Worm (Caenorhabditis elegans): ENCODE results near the gene Y97E10AR.2.
A peak's percentile ranks its signal among the peaks of the same experiment; 100 is the strongest.

Gene Y97E10AR.2

ce11 chrV:8041336-8041868, 45.4 kb downstream of the Y97E10AR.2 start:
- TF ChIP-seq ceh-9 (tag; optimal IDR thresholded peaks at IDR 0.05) (no peak), daf-12 (tag; optimal IDR thresholded peaks at IDR 0.05) (no peak), nhr-77 (tag; optimal IDR thresholded peaks at IDR 0.05) (no peak), sea-2 (GFP tag; optimal IDR thresholded peaks at IDR 0.05) (no peak)

- no peak for TF ChIP-seq zag-1 (tag; optimal IDR thresholded peaks at IDR 0.05)
- TF ChIP-seq pqm-1 (tag; optimal IDR thresholded peaks at IDR 0.05): no peak
- no peak for TF ChIP-seq ceh-16 (tag; optimal IDR thresholded peaks at IDR 0.05)
- no peak for TF ChIP-seq ceh-28 (tag; optimal IDR thresholded peaks at IDR 0.05)
- peak; percentile 48 for TF ChIP-seq nhr-23 (tag; optimal IDR thresholded peaks at IDR 0.05)
- TF ChIP-seq nhr-77 (tag; optimal IDR thresholded peaks at IDR 0.05): no peak
- TF ChIP-seq nhr-25 (tag; optimal IDR thresholded peaks at IDR 0.05): peak; percentile 64
- TF ChIP-seq fos-1 (tag; optimal IDR thresholded peaks at IDR 0.05): no peak
Observed at ce11 chrV:8043664-8044063, 47.7 kb downstream of the Y97E10AR.2 start.

DNA sequence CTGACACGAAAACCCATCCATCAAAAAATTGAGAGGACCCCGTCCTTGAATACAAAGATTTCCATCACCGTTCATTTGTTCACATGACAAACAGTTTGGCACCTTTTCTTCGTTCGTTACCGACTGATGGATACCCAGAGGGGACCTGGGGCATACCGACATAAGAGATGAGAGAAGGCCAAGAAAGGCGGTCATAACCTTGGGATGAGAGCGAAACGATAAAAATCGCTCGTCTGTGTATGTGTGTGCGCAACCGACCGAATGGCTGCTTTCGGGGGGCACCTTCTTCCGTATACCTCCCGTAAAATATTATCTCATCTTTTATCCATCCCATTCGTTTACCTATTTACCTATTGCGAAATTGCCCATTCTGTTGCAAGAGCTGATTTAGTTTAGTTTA, 49.0 kb downstream of the Y97E10AR.2 start:
- TF ChIP-seq unc-39 (tag; optimal IDR thresholded peaks at IDR 0.05) (no peak), ceh-16 (tag; optimal IDR thresholded peaks at IDR 0.05) (no peak), mdl-1 (tag; optimal IDR thresholded peaks at IDR 0.05) (no peak), nfya-1 (tag; optimal IDR thresholded peaks at IDR 0.05; ENCODE audit: insufficient read depth) (no peak), snpc-4 (tag; optimal IDR thresholded peaks at IDR 0.05) (no peak), lsy-12 (tag; optimal IDR thresholded peaks at IDR 0.05) (no peak), elt-1 (tag; optimal IDR thresholded peaks at IDR 0.05) (peak; percentile 35), nhr-25 (tag; optimal IDR thresholded peaks at IDR 0.05) (peak; percentile 66), ceh-9 (tag; optimal IDR thresholded peaks at IDR 0.05) (no peak), nhr-23 (tag; optimal IDR thresholded peaks at IDR 0.05) (peak; percentile 45)

ce11 chrV:8046706-8047105, 50.7 kb downstream of the Y97E10AR.2 start, which contains the start of gene ZC513.3:
ZC513.3 (plus strand) TSS chrV:8047006.
- no peak for TF ChIP-seq fos-1 (tag; optimal IDR thresholded peaks at IDR 0.05)
- no peak for TF ChIP-seq elt-1 (tag; optimal IDR thresholded peaks at IDR 0.05)
- no peak for TF ChIP-seq nfya-1 (tag; optimal IDR thresholded peaks at IDR 0.05; ENCODE audit: insufficient read depth)
- no peak for TF ChIP-seq mml-1 (tag; optimal IDR thresholded peaks at IDR 0.05)
- TF ChIP-seq aly-2 (tag; optimal IDR thresholded peaks at IDR 0.05): no peak
- no peak for TF ChIP-seq ztf-11 (tag; optimal IDR thresholded peaks at IDR 0.05)
- TF ChIP-seq nhr-25 (tag; optimal IDR thresholded peaks at IDR 0.05): no peak
- TF ChIP-seq fkh-2 (tag; optimal IDR thresholded peaks at IDR 0.05): no peak
